Worm (Caenorhabditis elegans) whole organism, L4 larva: ENCODE results near the gene R09H3.2.
"Not testable (repeated sequence)": the region's sequence is repeated elsewhere in the genome, so short reads cannot be mapped to it uniquely, and the experiment has no call there.

Experiments
- aly-2 ChIP-seq: sonication (generic microtip); optimal IDR thresholded peaks from 2 replicates; lab custom pipeline; 2018; ENCODE audit warnings: missing biosample characterization, missing genetic modification characterization
- attf-4 ChIP-seq: sonication (generic microtip); optimal IDR thresholded peaks from 3 replicates; lab custom pipeline; 2017; ENCODE audit warnings: missing biosample characterization, missing genetic modification characterization
- ceh-44 ChIP-seq: fragments of 200-800 bp; sonication (Bioruptor generic); IDR thresholded peaks from 2 replicates; pipeline ENCODE4 v1.3.6; 2022; ENCODE audit warnings: missing genetic modification reagents, missing genetic modification characterization, missing compliant biosample characterization
- fkh-10 ChIP-seq: fragments of 150-350 bp; optimal IDR thresholded peaks from 2 replicates; lab custom pipeline; 2014; ENCODE audit warnings: missing biosample characterization, missing genetic modification reagents, missing genetic modification characterization
- lin-1 ChIP-seq: fragments of 200-800 bp; sonication (Bioruptor generic); IDR thresholded peaks from 2 replicates; pipeline ENCODE4 v1.3.6; 2022; ENCODE audit warnings: missing genetic modification reagents, missing genetic modification characterization, missing compliant biosample characterization
- lin-29 ChIP-seq: fragments of 200-800 bp; sonication (Bioruptor generic); IDR thresholded peaks from 2 replicates; pipeline ENCODE4 v1.3.6; 2022; ENCODE audit warnings: missing genetic modification reagents, missing genetic modification characterization, missing compliant biosample characterization
- lsy-2 ChIP-seq, 2 experiments: fragments of 150-350 bp in 1 of 2; sonication (generic microtip) in 1 of 2; optimal IDR thresholded peaks; 2 replicates each; lab custom pipeline; 2014 to 2017; ENCODE audit warnings: missing biosample characterization in 2 of 2, missing genetic modification characterization in 2 of 2
- mep-1 ChIP-seq: fragments of 150-350 bp; sonication (generic microtip); optimal IDR thresholded peaks from 3 replicates; lab custom pipeline; 2014; ENCODE audit warnings: missing biosample characterization, missing genetic modification characterization
- nhr-48 ChIP-seq: sonication (generic microtip); optimal IDR thresholded peaks from 2 replicates; lab custom pipeline; 2016; ENCODE audit warnings: mild to moderate bottlenecking, missing genetic modification characterization, missing compliant biosample characterization
- pha-4 ChIP-seq, 2 experiments: fragments of 150-350 bp in 1 of 2; fragments of 200-800 bp in 1 of 2; sonication (Bioruptor generic) in 1 of 2; IDR thresholded peaks in 1 of 2; optimal IDR thresholded peaks in 1 of 2; 2 replicates each; pipeline versions ENCODE4 v1.3.6 to Lab custom; 2014 to 2022; ENCODE audit warnings: missing genetic modification characterization in 2 of 2, missing genetic modification reagents in 2 of 2, missing biosample characterization in 1 of 2, missing compliant biosample characterization in 1 of 2

- not testable (repeated sequence) for TF ChIP-seq aly-2; fkh-10 (GFP tag; lab: Kevin White, UChicago); pha-4 (GFP tag; IDR thresholded peaks at IDR 0.05; lab: Robert Waterston, UW); pha-4 (tag; optimal IDR thresholded peaks at IDR 0.05; lab: Kevin White, UChicago); lin-1 (GFP tag; lab: Robert Waterston, UW); mep-1 (tag; lab: Kevin White, UChicago); attf-4 (tag; lab: Kevin White, UChicago); nhr-48 (tag; lab: Kevin White, UChicago); lin-29 (GFP tag; lab: Robert Waterston, UW); lsy-2 (tag; optimal IDR thresholded peaks at IDR 0.05; lab: Kevin White, UChicago); ceh-44 (GFP tag; lab: Robert Waterston, UW)
These were observed 10.3 kb upstream of the R09H3.2 start for ce11 chrX:1675147-1675546.
